Worm (Caenorhabditis elegans): Measurements from ENCODE around the gene prmn-1.

DNA sequence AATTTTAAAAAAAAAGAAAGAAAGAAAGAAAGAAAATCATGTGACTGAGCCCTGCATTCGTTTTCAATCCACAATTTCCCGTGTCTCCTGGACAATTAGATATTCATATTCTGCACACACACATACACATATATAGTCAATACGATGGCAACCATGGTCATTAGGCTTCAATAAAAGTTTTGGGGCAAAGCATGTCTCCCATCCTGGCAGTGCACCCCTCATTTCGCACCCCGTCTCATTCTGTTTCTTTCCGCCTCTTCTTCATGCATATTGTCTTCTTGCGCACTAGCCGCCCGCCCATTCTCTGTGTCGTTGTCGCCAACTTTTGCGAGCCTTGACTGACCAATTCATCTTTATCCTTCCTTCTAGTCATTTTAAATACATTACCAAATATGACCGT is 17.2 kb upstream of the prmn-1 start:
- TF ChIP-seq W03F9.2 (tag; optimal IDR thresholded peaks at IDR 0.05) (no peak), dao-5 (tag; optimal IDR thresholded peaks at IDR 0.05) (no peak)
